Worm (Caenorhabditis elegans): ENCODE results near the gene T20B12.4.

Gene T20B12.4

DNA sequence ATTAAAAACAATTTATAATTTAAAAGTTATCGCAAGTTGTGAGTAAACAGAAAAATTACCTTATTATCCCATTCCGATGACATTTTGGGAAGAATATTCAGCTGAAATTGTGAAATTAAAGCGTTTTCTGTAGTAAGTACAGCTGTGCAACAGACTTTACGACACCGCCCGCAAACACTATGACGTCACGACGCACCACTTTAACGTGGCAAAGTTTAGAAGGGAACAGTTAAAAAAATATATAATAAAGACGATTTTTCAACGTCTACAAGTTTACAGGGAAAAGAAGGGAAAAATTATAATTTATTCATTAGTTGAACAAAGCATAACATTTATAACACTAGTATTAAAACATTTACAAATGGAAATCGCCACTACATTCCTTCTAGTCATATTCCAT is 13.6 kb upstream of the T20B12.4 start, which contains the start of gene F08F8.9:
F08F8.9 (minus strand) TSS at position 101 of the 400 bp plus-strand sequence.
- TF ChIP-seq dao-5 (tag; optimal IDR thresholded peaks at IDR 0.05) = no peak
- no peak for TF ChIP-seq him-1 (tag; optimal IDR thresholded peaks at IDR 0.05)
- TF ChIP-seq W03F9.2 (tag; optimal IDR thresholded peaks at IDR 0.05) = no peak

DNA sequence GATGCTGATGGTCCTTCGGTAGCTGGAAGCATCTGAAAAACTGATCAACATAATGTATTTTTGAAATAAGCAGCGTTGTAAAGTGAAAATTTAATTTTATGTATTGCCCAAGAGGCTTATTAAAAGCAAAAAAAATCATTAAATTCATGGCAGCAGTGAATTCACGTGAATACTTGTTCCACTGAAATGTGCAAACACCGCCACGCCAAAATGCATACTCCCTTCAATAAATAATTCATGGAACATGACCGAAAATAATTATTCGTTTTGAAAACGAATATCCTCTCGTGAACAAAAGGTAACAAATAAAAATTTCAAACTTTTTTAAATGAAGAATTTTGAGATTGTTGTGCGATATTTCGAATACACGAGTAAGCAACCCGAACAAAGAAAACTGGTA is 10.2 kb upstream of the T20B12.4 start, which contains the start of gene F08F8.10:
F08F8.10 (minus strand) TSS at position 38 of the 400 bp plus-strand sequence.
- no peak for TF ChIP-seq dao-5 (tag; optimal IDR thresholded peaks at IDR 0.05)
- TF ChIP-seq him-1 (tag; optimal IDR thresholded peaks at IDR 0.05) = no peak
- no peak for TF ChIP-seq W03F9.2 (tag; optimal IDR thresholded peaks at IDR 0.05)

- no peak for TF ChIP-seq him-1 (tag; optimal IDR thresholded peaks at IDR 0.05)
These were observed 8.9 kb upstream of the T20B12.4 start for ce11 chrIII:7358627-7359026.

- TF ChIP-seq him-1 (tag; optimal IDR thresholded peaks at IDR 0.05) = no peak
- no peak for TF ChIP-seq W03F9.2 (tag; optimal IDR thresholded peaks at IDR 0.05)
- no peak for TF ChIP-seq dao-5 (tag; optimal IDR thresholded peaks at IDR 0.05)
These were observed 8.4 kb upstream of the T20B12.4 start, which contains the start of the genes eco-1 and hmgr-1 for ce11 chrIII:7359037-7359548. TSS of gene eco-1 (minus strand) at chrIII:7359095. TSS of gene hmgr-1 (plus strand) at chrIII:7359498.

DNA sequence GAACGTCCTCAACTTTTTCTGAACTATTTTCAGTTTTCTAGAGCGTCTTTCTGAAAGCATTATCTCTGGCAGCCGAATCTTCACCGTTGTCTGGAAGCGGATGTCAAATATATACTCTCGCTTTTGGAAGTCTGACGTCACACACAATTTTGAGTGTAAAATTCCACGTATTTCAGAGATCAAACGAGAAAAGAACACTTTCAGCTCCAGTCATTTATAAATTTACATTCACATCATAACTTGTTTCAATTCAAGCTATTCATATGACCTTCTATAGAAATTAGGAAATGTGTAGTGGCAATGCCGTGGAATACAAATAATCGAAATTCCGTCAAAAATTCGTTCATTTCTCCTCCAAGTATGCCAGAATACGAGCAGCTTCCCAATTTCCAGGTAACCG is 1.9 kb upstream of the T20B12.4 start, which contains the start of gene F08F8.11:
F08F8.11 (plus strand) TSS at position 301 of the 400 bp plus-strand sequence.
- no peak for TF ChIP-seq him-1 (tag; optimal IDR thresholded peaks at IDR 0.05)
- TF ChIP-seq dao-5 (tag; optimal IDR thresholded peaks at IDR 0.05) = no peak
- no peak for TF ChIP-seq W03F9.2 (tag; optimal IDR thresholded peaks at IDR 0.05)

- TF ChIP-seq dao-5 (tag; optimal IDR thresholded peaks at IDR 0.05) (no peak), W03F9.2 (tag; optimal IDR thresholded peaks at IDR 0.05) (no peak), him-1 (tag; optimal IDR thresholded peaks at IDR 0.05) (no peak)
These were observed 2.0 kb downstream of the T20B12.4 start for ce11 chrIII:7369394-7370024.

DNA sequence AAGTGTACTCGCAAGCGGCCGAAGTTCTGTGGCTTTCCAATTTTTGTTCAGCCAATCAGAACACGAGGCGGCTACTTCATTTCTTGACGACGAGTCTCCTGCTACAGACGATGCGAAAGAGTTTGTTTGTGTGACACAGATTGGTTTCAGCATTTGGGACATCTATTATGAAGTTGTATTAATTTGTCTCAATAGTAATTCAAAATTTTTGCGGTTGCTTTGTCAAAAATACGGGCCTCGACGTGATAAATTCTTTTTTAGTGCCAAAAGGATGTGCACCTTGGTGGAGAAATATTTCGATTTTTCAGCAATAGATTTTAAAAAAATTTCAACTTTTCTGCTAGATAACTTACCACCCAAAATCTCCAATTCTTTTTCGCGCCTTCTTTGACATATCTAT is 3.1 kb downstream of the T20B12.4 start:
- TF ChIP-seq him-1 (tag; optimal IDR thresholded peaks at IDR 0.05) (no peak), dao-5 (tag; optimal IDR thresholded peaks at IDR 0.05) (no peak), W03F9.2 (tag; optimal IDR thresholded peaks at IDR 0.05) (no peak)

DNA sequence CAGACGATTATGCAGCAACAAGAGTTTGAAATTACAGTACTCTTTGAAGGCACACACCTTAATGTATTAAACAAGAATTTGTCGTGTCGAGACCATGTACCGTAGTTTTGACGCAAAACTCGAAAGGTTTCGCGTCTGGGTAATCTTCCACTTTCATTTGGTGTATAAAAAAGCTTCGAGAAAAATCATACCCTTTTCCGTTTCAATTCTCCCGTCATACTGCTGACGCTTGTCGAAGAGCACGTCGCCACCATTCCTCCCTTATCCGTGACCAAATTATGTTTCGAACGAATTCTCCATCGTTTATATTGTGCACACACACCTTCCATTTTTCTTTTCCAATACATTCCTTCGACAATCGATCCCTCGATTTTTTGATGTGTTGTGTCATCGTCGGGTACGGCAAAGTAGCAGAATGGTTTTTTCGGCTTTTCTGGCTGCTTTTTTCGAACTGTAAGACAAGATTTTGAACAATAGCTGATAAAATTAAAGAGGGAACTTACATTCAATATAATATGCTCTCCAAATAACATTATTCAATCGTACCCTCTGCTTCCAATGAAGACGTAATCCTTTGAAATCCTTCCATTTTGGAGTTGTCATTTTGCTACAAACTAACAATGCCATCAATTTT is 6.4 kb downstream of the T20B12.4 start:
- TF ChIP-seq W03F9.2 (tag; optimal IDR thresholded peaks at IDR 0.05) = no peak
- no peak for TF ChIP-seq him-1 (tag; optimal IDR thresholded peaks at IDR 0.05)
- TF ChIP-seq dao-5 (tag; optimal IDR thresholded peaks at IDR 0.05) = no peak

ce11 chrIII:7374681-7375271 is 7.3 kb downstream of the T20B12.4 start, which contains the start of gene mml-1:
TSS of gene mml-1 (minus strand) at chrIII:7374731.
- TF ChIP-seq dao-5 (tag; optimal IDR thresholded peaks at IDR 0.05) = no peak
- no peak for TF ChIP-seq him-1 (tag; optimal IDR thresholded peaks at IDR 0.05)
- no peak for TF ChIP-seq W03F9.2 (tag; optimal IDR thresholded peaks at IDR 0.05)

DNA sequence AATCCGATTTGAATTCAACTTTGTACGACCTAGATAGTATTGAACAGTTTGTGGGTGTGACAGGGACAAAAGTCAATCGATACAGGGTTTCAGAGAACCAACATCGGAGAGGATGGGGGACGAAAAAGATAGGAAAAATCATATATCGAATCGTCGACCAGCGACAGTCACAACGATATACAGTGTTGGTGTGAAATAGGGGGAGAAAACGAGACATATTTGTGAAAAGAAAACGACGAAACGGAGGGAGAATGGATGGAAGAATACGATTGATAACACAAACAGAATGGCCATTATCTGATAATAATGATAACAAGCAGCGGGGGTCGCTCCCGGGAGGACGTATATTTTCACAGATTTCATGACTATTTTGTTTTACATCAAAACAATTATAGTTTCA is 7.9 kb downstream of the T20B12.4 start:
- TF ChIP-seq him-1 (tag; optimal IDR thresholded peaks at IDR 0.05) = no peak
- TF ChIP-seq W03F9.2 (tag; optimal IDR thresholded peaks at IDR 0.05) = no peak
- TF ChIP-seq dao-5 (tag; optimal IDR thresholded peaks at IDR 0.05) = no peak

ce11 chrIII:7376143-7376802 is 8.8 kb downstream of the T20B12.4 start:
- no peak for TF ChIP-seq W03F9.2 (tag; optimal IDR thresholded peaks at IDR 0.05)
- TF ChIP-seq him-1 (tag; optimal IDR thresholded peaks at IDR 0.05) = no peak
- no peak for TF ChIP-seq dao-5 (tag; optimal IDR thresholded peaks at IDR 0.05)

- TF ChIP-seq him-1 (tag; optimal IDR thresholded peaks at IDR 0.05) (no peak), dao-5 (tag; optimal IDR thresholded peaks at IDR 0.05) (no peak), W03F9.2 (tag; optimal IDR thresholded peaks at IDR 0.05) (no peak)
These were observed 11.0 kb downstream of the T20B12.4 start for ce11 chrIII:7378522-7378921.

DNA sequence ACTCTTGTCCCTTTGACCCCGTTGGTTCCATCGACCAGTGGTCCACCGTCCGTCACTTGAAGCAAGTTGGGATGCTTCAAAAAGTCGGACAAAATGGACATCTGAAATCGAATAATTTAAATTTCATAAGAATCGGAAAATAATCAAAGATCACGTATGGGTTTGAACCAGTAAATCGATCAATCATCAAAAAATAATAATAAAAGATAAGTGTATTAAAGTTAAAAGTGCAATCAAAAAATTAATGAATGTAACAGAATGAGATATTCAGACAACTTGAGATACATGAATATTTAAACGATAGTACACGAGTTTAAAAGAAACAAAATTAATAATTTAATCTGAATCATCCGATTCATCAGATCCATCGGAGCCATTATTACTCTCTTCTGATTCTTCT is 11.4 kb downstream of the T20B12.4 start, which contains the start of gene T20B12.7:
T20B12.7 (minus strand) TSS at position 101 of the 400 bp plus-strand sequence.
- TF ChIP-seq dao-5 (tag; optimal IDR thresholded peaks at IDR 0.05) = no peak
- TF ChIP-seq him-1 (tag; optimal IDR thresholded peaks at IDR 0.05) = no peak
- TF ChIP-seq W03F9.2 (tag; optimal IDR thresholded peaks at IDR 0.05) = no peak

Measured in whole organism, L4/young adult.